Worm (Caenorhabditis elegans): Measurements from ENCODE around the gene C34C12.7.

DNA sequence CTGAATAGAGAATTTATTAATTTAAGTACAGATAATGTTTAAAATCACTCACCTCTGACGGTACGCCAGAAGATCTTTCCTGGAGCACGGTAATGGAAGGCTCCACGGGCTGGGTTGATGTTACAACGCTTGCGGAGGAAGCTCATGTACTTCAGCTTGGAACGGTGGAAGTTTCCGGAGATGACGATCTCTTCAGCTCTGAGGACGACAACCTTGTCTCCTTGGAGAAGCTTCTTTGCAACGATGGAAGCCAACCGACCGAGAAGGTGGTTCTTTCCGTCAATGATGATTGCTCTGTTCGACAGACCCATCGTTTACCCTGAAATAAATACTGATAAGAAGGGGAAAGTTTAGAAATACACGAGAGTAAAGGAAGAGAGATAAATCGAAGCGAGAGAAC, 15.1 kb upstream of the C34C12.7 start, which contains the start of gene rpl-16:
- TF ChIP-seq him-1 (tag; optimal IDR thresholded peaks at IDR 0.05) (no peak), W03F9.2 (tag; optimal IDR thresholded peaks at IDR 0.05) (no peak)

Data from whole organism, L4/young adult.